Worm (Caenorhabditis elegans) whole organism, young adult: ENCODE measurements around the gene T27A8.7.
A peak's percentile ranks its signal among the peaks of the same experiment; 100 is the strongest.

Source experiments
- B0336.3 ChIP-seq: fragments of 200-800 bp; sonication (Bioruptor generic); IDR thresholded peaks from 2 replicates; pipeline ENCODE4 v1.3.6; 2022; ENCODE audit warnings: missing genetic modification characterization, missing compliant biosample characterization
- F23B12.7 ChIP-seq: sonication (generic microtip); optimal IDR thresholded peaks from 2 replicates; lab custom pipeline; 2017; ENCODE audit warnings: missing genetic modification characterization, mild to moderate bottlenecking, missing compliant biosample characterization, antibody characterized with exemption, moderate library complexity; ENCODE audit not compliant: insufficient read depth
- F37B4.10 ChIP-seq: fragments of 200-800 bp; sonication (Bioruptor generic); IDR thresholded peaks from 2 replicates; pipeline ENCODE4 v1.3.6; 2022; ENCODE audit warnings: missing genetic modification characterization, missing compliant biosample characterization
- Y95B8A.8 ChIP-seq: fragments of 200-800 bp; sonication (Bioruptor generic); IDR thresholded peaks from 2 replicates; pipeline ENCODE4 v1.3.6; 2022; ENCODE audit warnings: missing genetic modification reagents, missing genetic modification characterization, missing compliant biosample characterization
- ama-1 ChIP-seq, 3 experiments: fragments of 150-350 bp in 1 of 3; sonication (generic microtip) in 2 of 3; optimal IDR thresholded peaks; 2 replicates each; lab custom pipeline; 2014 to 2018; ENCODE audit warnings: missing biosample characterization in 2 of 3, missing genetic modification characterization in 2 of 3, missing genetic modification reagents in 2 of 3
- ceh-40 ChIP-seq: fragments of 200-800 bp; sonication (Bioruptor generic); IDR thresholded peaks from 2 replicates; pipeline ENCODE4 v1.3.6; 2022; ENCODE audit warnings: missing genetic modification characterization, missing compliant biosample characterization
- chd-7 ChIP-seq: sonication (generic microtip); optimal IDR thresholded peaks from 2 replicates; lab custom pipeline; 2016; ENCODE audit warnings: mild to moderate bottlenecking, missing genetic modification characterization, moderate library complexity, missing compliant biosample characterization
- die-1 ChIP-seq: sonication (generic microtip); optimal IDR thresholded peaks from 2 replicates; lab custom pipeline; 2016; ENCODE audit warnings: missing genotype, mild to moderate bottlenecking, missing genetic modification characterization, missing compliant biosample characterization
- ekl-4 ChIP-seq: fragments of 200-800 bp; sonication (Bioruptor generic); IDR thresholded peaks from 2 replicates; pipeline ENCODE4 v1.3.6; 2022; ENCODE audit warnings: missing genetic modification reagents, missing genetic modification characterization, missing compliant biosample characterization
- lsl-1 ChIP-seq: fragments of 200-800 bp; sonication (Bioruptor generic); optimal IDR thresholded peaks from 2 replicates; lab custom pipeline; 2018; ENCODE audit warnings: mild to moderate bottlenecking, missing genetic modification characterization, moderate library complexity, missing compliant biosample characterization
- nhr-179 ChIP-seq: sonication (generic microtip); optimal IDR thresholded peaks from 2 replicates; lab custom pipeline; 2016; ENCODE audit warnings: mild to moderate bottlenecking, missing genetic modification characterization, missing compliant biosample characterization
- rpc-1 ChIP-seq, 2 experiments: fragments of 150-350 bp in 1 of 2; sonication (generic microtip) in 1 of 2; optimal IDR thresholded peaks; 2 replicates each; lab custom pipeline; 2014 to 2018; ENCODE audit warnings: missing biosample characterization in 1 of 2, missing genetic modification characterization in 1 of 2, missing genetic modification reagents in 1 of 2, missing genotype in 1 of 2
- sdz-38 ChIP-seq: sonication (generic microtip); optimal IDR thresholded peaks from 2 replicates; lab custom pipeline; 2016; ENCODE audit warnings: missing genotype, missing genetic modification characterization, missing compliant biosample characterization
- sea-2 ChIP-seq: fragments of 200-800 bp; sonication (Bioruptor generic); IDR thresholded peaks from 2 replicates; pipeline ENCODE4 v1.3.6; 2022; ENCODE audit warnings: missing genetic modification characterization, missing compliant biosample characterization
- snpc-4 ChIP-seq, 5 experiments: fragments of 150-350 bp in 1 of 5; sonication (generic microtip) in 4 of 5; optimal IDR thresholded peaks; 2 replicates each; lab custom pipeline; 2014 to 2018; ENCODE audit warnings: missing genetic modification characterization in 5 of 5, missing biosample characterization in 3 of 5, antibody characterized with exemption in 2 of 5, mild to moderate bottlenecking in 2 of 5, missing compliant biosample characterization in 2 of 5, missing genotype in 2 of 5, moderate library complexity in 2 of 5, missing genetic modification reagents in 1 of 5
- somi-1 ChIP-seq: fragments of 200-800 bp; sonication (Bioruptor generic); optimal IDR thresholded peaks from 2 replicates; lab custom pipeline; 2018; ENCODE audit warnings: mild to moderate bottlenecking, missing genetic modification characterization, missing compliant biosample characterization
- zfh-2 ChIP-seq: fragments of 200-800 bp; sonication (Bioruptor generic); conservative IDR thresholded peaks from 2 replicates; pipeline ENCODE4 v1.3.6; 2022; ENCODE audit warnings: missing genetic modification reagents, missing genetic modification characterization, missing compliant biosample characterization
- ztf-28 ChIP-seq: fragments of 200-800 bp; sonication (Bioruptor generic); IDR thresholded peaks from 2 replicates; pipeline ENCODE4 v1.3.6; 2022; ENCODE audit warnings: missing genetic modification reagents, missing genetic modification characterization, missing compliant biosample characterization

Gene T27A8.7

ce11 chrX:16099251-16099650 is 43.9 kb downstream of the T27A8.7 start:
- TF ChIP-seq F23B12.7 (tag; lab: Kevin White, UChicago) (no peak), zfh-2 (0 out of 2 replicates have a peak, but pooled peaks have one; percentile 30), ztf-28 (GFP tag; lab: Robert Waterston, UW) (0 out of 2 replicates have a peak, but pooled peaks have one; percentile 45), snpc-4 (GFP tag; optimal IDR thresholded peaks at IDR 0.05; lab: Kevin White, UChicago) (no peak), snpc-4 (tag; optimal IDR thresholded peaks at IDR 0.05; lab: Kevin White, UChicago) (peak in 3 of 4 experiments; percentile 47 to 84 (median 65))

- TF ChIP-seq F23B12.7 (tag; lab: Kevin White, UChicago) = no peak
- no peak for TF ChIP-seq rpc-1 (optimal IDR thresholded peaks at IDR 0.05; lab: Kevin White, UChicago)
- no peak for TF ChIP-seq rpc-1 (tag; optimal IDR thresholded peaks at IDR 0.05; lab: Kevin White, UChicago)
- TF ChIP-seq nhr-179 (tag; lab: Kevin White, UChicago) = no peak
- TF ChIP-seq lsl-1 (GFP tag; lab: Kevin White, UChicago) = no peak
- TF ChIP-seq chd-7 (tag; lab: Kevin White, UChicago) = no peak
- TF ChIP-seq Y95B8A.8 (GFP tag; lab: Robert Waterston, UW) = no peak
Observed at ce11 chrX:16103396-16103795, 48.1 kb downstream of the T27A8.7 start, which contains the start of gene ZK1073.2. Gene ZK1073.2, plus strand, starts transcription at chrX:16103696.

- TF ChIP-seq sea-2 (GFP tag; lab: Robert Waterston, UW) (no peak), B0336.3 (GFP tag; lab: Robert Waterston, UW) (no peak), die-1 (no peak), F37B4.10 (GFP tag; lab: Robert Waterston, UW) (no peak), sdz-38 (tag; lab: Kevin White, UChicago) (no peak), ekl-4 (GFP tag; lab: Robert Waterston, UW) (no peak), ceh-40 (GFP tag; lab: Robert Waterston, UW) (no peak), ama-1 (optimal IDR thresholded peaks at IDR 0.05; lab: Kevin White, UChicago) (no peak), ama-1 (GFP tag; optimal IDR thresholded peaks at IDR 0.05; lab: Kevin White, UChicago) (no peak), somi-1 (GFP tag; lab: Kevin White, UChicago) (no peak)
Observed at ce11 chrX:16105863-16106262, 50.5 kb downstream of the T27A8.7 start.
